Fruit fly (Drosophila melanogaster) whole organism, prepupa: ENCODE results near the gene CG42590.

Experiments used
- Blimp-1 ChIP-seq: fragments of 200-800 bp; sonication (Bioruptor generic); optimal IDR thresholded peaks from 3 replicates; lab custom pipeline; 2017; ENCODE audit warnings: missing biosample characterization, missing genetic modification characterization, mild to moderate bottlenecking, moderate library complexity, missing genetic modification reagents
- CG10631 ChIP-seq: fragments of 200-800 bp; sonication (Bioruptor generic); optimal IDR thresholded peaks from 2 replicates; lab custom pipeline; 2016; ENCODE audit warnings: missing biosample characterization, missing genetic modification characterization
- CG10669 ChIP-seq: fragments of 200-800 bp; sonication (Bioruptor generic); optimal IDR thresholded peaks from 3 replicates; lab custom pipeline; 2018; ENCODE audit warnings: missing biosample characterization, mild to moderate bottlenecking, missing genetic modification characterization, moderate library complexity
- CG11294 ChIP-seq: fragments of 200-800 bp; sonication (Bioruptor generic); IDR thresholded peaks from 2 replicates; pipeline ENCODE4 v1.3.6; 2022; ENCODE audit warnings: missing biosample characterization, missing genetic modification characterization
- CG11902 ChIP-seq: fragments of 200-800 bp; sonication (Bioruptor generic); optimal IDR thresholded peaks from 3 replicates; lab custom pipeline; 2016; ENCODE audit warnings: missing biosample characterization, missing genetic modification characterization
- CG1621 ChIP-seq: fragments of 200-800 bp; sonication (Bioruptor generic); optimal IDR thresholded peaks from 3 replicates; lab custom pipeline; 2018; ENCODE audit warnings: missing biosample characterization, mild to moderate bottlenecking, missing genetic modification characterization
- CG3032 ChIP-seq: fragments of 200-800 bp; optimal IDR thresholded peaks from 2 replicates; lab custom pipeline; 2019; ENCODE audit warnings: missing biosample characterization, mild to moderate bottlenecking, missing genetic modification characterization, moderate library complexity
- CG31627 ChIP-seq: fragments of 200-800 bp; sonication (Bioruptor generic); optimal IDR thresholded peaks from 3 replicates; lab custom pipeline; 2016; ENCODE audit warnings: missing biosample characterization, missing genetic modification characterization
- CG32006 ChIP-seq: fragments of 200-800 bp; sonication (Bioruptor generic); optimal IDR thresholded peaks from 3 replicates; lab custom pipeline; 2017; ENCODE audit warnings: missing biosample characterization, mild to moderate bottlenecking, missing genetic modification characterization
- CG34406 ChIP-seq: fragments of 200-800 bp; sonication (Bioruptor generic); optimal IDR thresholded peaks from 3 replicates; lab custom pipeline; 2016; ENCODE audit warnings: missing biosample characterization, missing genetic modification characterization
- CG3919 ChIP-seq: fragments of 200-800 bp; sonication (Bioruptor generic); optimal IDR thresholded peaks from 3 replicates; lab custom pipeline; 2016; ENCODE audit warnings: missing biosample characterization, missing genetic modification characterization
- CG4318 ChIP-seq: fragments of 200-800 bp; sonication (Bioruptor generic); optimal IDR thresholded peaks from 3 replicates; lab custom pipeline; 2017; ENCODE audit warnings: missing biosample characterization, mild to moderate bottlenecking, missing genetic modification characterization
- CG6808 ChIP-seq: fragments of 200-800 bp; sonication (Bioruptor generic); optimal IDR thresholded peaks from 3 replicates; lab custom pipeline; 2017; ENCODE audit warnings: missing biosample characterization, missing genetic modification characterization, mild to moderate bottlenecking, moderate library complexity, missing genetic modification reagents
- CG6854 ChIP-seq: fragments of 200-800 bp; sonication (Bioruptor generic); optimal IDR thresholded peaks from 2 replicates; lab custom pipeline; 2017; ENCODE audit warnings: missing biosample characterization, mild to moderate bottlenecking, missing genetic modification characterization
- CG8319 ChIP-seq: fragments of 200-800 bp; sonication (Bioruptor generic); optimal IDR thresholded peaks from 3 replicates; lab custom pipeline; 2016; ENCODE audit warnings: missing biosample characterization, missing genetic modification characterization
- CG8632 ChIP-seq: fragments of 200-800 bp; sonication (Bioruptor generic); optimal IDR thresholded peaks from 3 replicates; lab custom pipeline; 2016; ENCODE audit warnings: missing biosample characterization, missing genetic modification characterization
- CG9139 ChIP-seq: fragments of 200-800 bp; sonication (Bioruptor generic); optimal IDR thresholded peaks from 3 replicates; lab custom pipeline; 2017; ENCODE audit warnings: missing biosample characterization, mild to moderate bottlenecking, missing genetic modification characterization
- Eip75B ChIP-seq: fragments of 200-800 bp; sonication (Bioruptor generic); optimal IDR thresholded peaks from 3 replicates; lab custom pipeline; 2016; ENCODE audit warnings: missing biosample characterization, missing genetic modification characterization
- Eip78C ChIP-seq: fragments of 200-800 bp; sonication (Bioruptor generic); peaks from one replicate; lab custom pipeline; 2016; ENCODE audit warnings: missing biosample characterization, missing genetic modification characterization
- Ets21C ChIP-seq: fragments of 200-800 bp; sonication (Bioruptor generic); optimal IDR thresholded peaks from 3 replicates; lab custom pipeline; 2016; ENCODE audit warnings: missing biosample characterization, missing genetic modification characterization
- Ets96B ChIP-seq: fragments of 200-800 bp; optimal IDR thresholded peaks from 2 replicates; lab custom pipeline; 2019; ENCODE audit warnings: missing biosample characterization, mild to moderate bottlenecking, missing genetic modification characterization, moderate library complexity
- Gug ChIP-seq: fragments of 200-800 bp; sonication (Bioruptor generic); IDR thresholded peaks from 2 replicates; pipeline ENCODE4 v1.3.6; 2022; ENCODE audit warnings: missing biosample characterization, missing genetic modification characterization
- Hr38 ChIP-seq: sonication (Bioruptor generic); optimal IDR thresholded peaks from 2 replicates; lab custom pipeline; 2016; ENCODE audit warnings: missing biosample characterization, missing genetic modification characterization
- Met ChIP-seq: fragments of 200-800 bp; sonication (Bioruptor generic); optimal IDR thresholded peaks from 3 replicates; lab custom pipeline; 2016; ENCODE audit warnings: missing biosample characterization, missing genetic modification characterization
- OdsH ChIP-seq: fragments of 200-800 bp; sonication (Bioruptor generic); optimal IDR thresholded peaks from 3 replicates; lab custom pipeline; 2016; ENCODE audit warnings: missing biosample characterization, missing genetic modification characterization
- Smox ChIP-seq: fragments of 200-800 bp; sonication (Bioruptor generic); optimal IDR thresholded peaks from 3 replicates; lab custom pipeline; 2016; ENCODE audit warnings: missing biosample characterization, missing genetic modification characterization
- Sox14 ChIP-seq: fragments of 200-800 bp; sonication (Bioruptor generic); optimal IDR thresholded peaks from 3 replicates; lab custom pipeline; 2016; ENCODE audit warnings: missing biosample characterization, missing genetic modification characterization
- Sox15 ChIP-seq: fragments of 200-800 bp; sonication (Bioruptor generic); optimal IDR thresholded peaks from 3 replicates; lab custom pipeline; 2016; ENCODE audit warnings: missing biosample characterization, missing genetic modification characterization
- achi ChIP-seq: fragments of 200-800 bp; sonication (Bioruptor generic); optimal IDR thresholded peaks from 3 replicates; lab custom pipeline; 2016; ENCODE audit warnings: missing biosample characterization, missing genetic modification characterization
- cyc ChIP-seq: fragments of 200-800 bp; sonication (Bioruptor generic); optimal IDR thresholded peaks from 3 replicates; lab custom pipeline; 2016; ENCODE audit warnings: missing biosample characterization, missing genetic modification characterization
- dac ChIP-seq: fragments of 200-800 bp; sonication (Bioruptor generic); optimal IDR thresholded peaks from 2 replicates; lab custom pipeline; 2017; ENCODE audit warnings: missing biosample characterization, mild to moderate bottlenecking, missing genetic modification characterization
- dsx ChIP-seq: fragments of 200-800 bp; optimal IDR thresholded peaks from 3 replicates; lab custom pipeline; 2019; ENCODE audit warnings: missing biosample characterization, mild to moderate bottlenecking, missing genetic modification characterization, moderate library complexity; ENCODE audit not compliant: poor library complexity, severe bottlenecking
- eg ChIP-seq: fragments of 200-800 bp; sonication (Bioruptor generic); IDR thresholded peaks from 3 replicates; pipeline ENCODE4 v1.3.6; 2022; ENCODE audit warnings: missing biosample characterization, missing genetic modification characterization
- esn ChIP-seq: fragments of 200-800 bp; sonication (Bioruptor generic); optimal IDR thresholded peaks from 2 replicates; lab custom pipeline; 2016; ENCODE audit warnings: missing biosample characterization, mild to moderate bottlenecking, missing genetic modification characterization, moderate library complexity
- lz ChIP-seq: fragments of 200-800 bp; sonication (Bioruptor generic); optimal IDR thresholded peaks from 3 replicates; lab custom pipeline; 2016; ENCODE audit warnings: missing biosample characterization, missing genetic modification characterization
- pdm3 ChIP-seq: fragments of 200-800 bp; sonication (Bioruptor generic); optimal IDR thresholded peaks from 3 replicates; lab custom pipeline; 2016; ENCODE audit warnings: missing biosample characterization, missing genetic modification characterization
- salr ChIP-seq, 2 experiments: fragments of 200-800 bp; sonication (Bioruptor generic); optimal IDR thresholded peaks; 3 replicates each; lab custom pipeline; 2016 to 2018; ENCODE audit warnings: missing biosample characterization in 2 of 2, missing genetic modification characterization in 2 of 2, mild to moderate bottlenecking in 1 of 2
- spab ChIP-seq: fragments of 200-800 bp; sonication (Bioruptor generic); optimal IDR thresholded peaks from 2 replicates; lab custom pipeline; 2017; ENCODE audit warnings: missing biosample characterization, mild to moderate bottlenecking, missing genetic modification characterization, missing genetic modification reagents
- ss ChIP-seq, 2 experiments: fragments of 200-800 bp; sonication (Bioruptor generic); optimal IDR thresholded peaks; 2 replicates in 1 of 2; 3 replicates in 1 of 2; lab custom pipeline; 2017 to 2018; ENCODE audit warnings: mild to moderate bottlenecking in 2 of 2, missing biosample characterization in 2 of 2, missing genetic modification characterization in 2 of 2, moderate library complexity in 1 of 2
- vri ChIP-seq: fragments of 200-800 bp; sonication (Bioruptor generic); optimal IDR thresholded peaks from 3 replicates; lab custom pipeline; 2016; ENCODE audit warnings: missing biosample characterization, mild to moderate bottlenecking, missing genetic modification characterization

The CG42590 gene

dm6 chr3L:8081822-8082221, 12.8 kb upstream of the CG42590 start (continued):
- TF ChIP-seq salr (GFP tag; optimal IDR thresholded peaks at IDR 0.05; lab: Kevin White, UChicago) = peak; percentile 32 to 35
- TF ChIP-seq CG3032 (tag; lab: Kevin White, UChicago) = peak; percentile 8
- TF ChIP-seq vri (GFP tag; lab: Kevin White, UChicago) = peak; percentile 88
- TF ChIP-seq CG3919 (GFP tag; lab: Kevin White, UChicago) = peak; percentile 63
- TF ChIP-seq CG4318 = no peak
- no peak for TF ChIP-seq Sox15 (GFP tag; lab: Kevin White, UChicago)
- peak; percentile 8 for TF ChIP-seq OdsH (GFP tag; lab: Kevin White, UChicago)
- TF ChIP-seq CG9139 (GFP tag; lab: Kevin White, UChicago) = no peak
- TF ChIP-seq Met (GFP tag; lab: Kevin White, UChicago) = peak; percentile 59
- TF ChIP-seq esn (GFP tag; lab: Kevin White, UChicago) = peak; percentile 58

- TF ChIP-seq Sox14 (GFP tag; lab: Kevin White, UChicago) (no peak), Gug (no peak), eg (no peak), CG10669 (GFP tag; lab: Kevin White, UChicago) (no peak), Met (GFP tag; lab: Kevin White, UChicago) (no peak), CG34406 (GFP tag; lab: Kevin White, UChicago) (no peak)
- TF ChIP-seq, all 60 proteins: peak for 0
Measured at dm6 chr3L:8080790-8081189, 11.7 kb upstream of the CG42590 start.

- no peak for TF ChIP-seq CG31627 (GFP tag; lab: Kevin White, UChicago)
- TF ChIP-seq achi (GFP tag; lab: Kevin White, UChicago) = no peak
- TF ChIP-seq lz (GFP tag; lab: Kevin White, UChicago) = no peak
- TF ChIP-seq Blimp-1 = no peak
- no peak for TF ChIP-seq Smox (GFP tag; lab: Kevin White, UChicago)
- no peak for TF ChIP-seq spab
- no peak for TF ChIP-seq CG11294
- no peak for TF ChIP-seq CG8319 (GFP tag; lab: Kevin White, UChicago)
- TF ChIP-seq CG11902 (GFP tag; lab: Kevin White, UChicago) = no peak
- no peak for TF ChIP-seq CG8632 (GFP tag; lab: Kevin White, UChicago)
- no peak for TF ChIP-seq dsx (GFP tag; lab: Kevin White, UChicago)
- TF ChIP-seq Sox14 (GFP tag; lab: Kevin White, UChicago) = no peak
- no peak for TF ChIP-seq CG34406 (GFP tag; lab: Kevin White, UChicago)
- no peak for TF ChIP-seq CG32006 (GFP tag; lab: Kevin White, UChicago)
- no peak for TF ChIP-seq Eip75B (GFP tag; lab: Kevin White, UChicago)
- TF ChIP-seq Sox15 (GFP tag; lab: Kevin White, UChicago) = no peak
- no peak for TF ChIP-seq CG6808
- TF ChIP-seq Ets96B (tag; lab: Kevin White, UChicago) = no peak
- TF ChIP-seq CG10669 (GFP tag; lab: Kevin White, UChicago) = no peak
- TF ChIP-seq vri (GFP tag; lab: Kevin White, UChicago) = no peak
Measured at dm6 chr3L:8079598-8079997, 10.5 kb upstream of the CG42590 start.

dm6 chr3L:8077953-8078352, 8.9 kb upstream of the CG42590 start:
- TF ChIP-seq CG6854 (GFP tag; lab: Kevin White, UChicago) (no peak), dsx (GFP tag; lab: Kevin White, UChicago) (no peak), CG31627 (GFP tag; lab: Kevin White, UChicago) (no peak), Ets21C (GFP tag; lab: Kevin White, UChicago) (no peak), Hr38 (GFP tag; lab: Kevin White, UChicago) (no peak), CG6808 (no peak), cyc (no peak), Eip78C (no peak), dac (GFP tag; lab: Kevin White, UChicago) (no peak), Ets96B (tag; lab: Kevin White, UChicago) (no peak), pdm3 (GFP tag; lab: Kevin White, UChicago) (no peak), vri (GFP tag; lab: Kevin White, UChicago) (no peak), CG10631 (GFP tag; lab: Kevin White, UChicago) (no peak), CG1621 (no peak), ss (GFP tag; optimal IDR thresholded peaks at IDR 0.05; lab: Kevin White, UChicago) (no peak), CG8632 (GFP tag; lab: Kevin White, UChicago) (no peak), CG9139 (GFP tag; lab: Kevin White, UChicago) (no peak), Eip75B (GFP tag; lab: Kevin White, UChicago) (no peak)
- TF ChIP-seq, all 60 proteins: peak for 0
